Worm (Caenorhabditis elegans): ENCODE measurements around the gene srh-102.

srh-102 gene

DNA sequence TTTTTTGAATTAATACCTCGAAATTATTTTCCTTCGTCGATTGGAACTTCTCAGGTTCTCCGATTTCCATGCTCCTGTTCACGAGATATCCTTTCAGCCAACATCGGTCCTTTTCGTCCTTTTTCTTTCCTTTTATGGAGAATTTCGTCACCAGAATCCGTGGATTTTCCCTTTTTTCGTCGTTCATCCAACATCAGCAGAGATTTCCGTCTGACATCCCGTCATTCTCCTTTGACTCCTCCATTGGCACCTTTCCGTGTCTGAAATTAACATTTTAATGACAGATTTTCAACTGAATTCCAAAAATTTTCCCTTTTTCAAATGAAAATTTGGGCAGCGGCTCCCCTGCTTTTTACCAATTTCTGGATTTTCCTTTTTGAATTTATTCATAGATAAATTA, 10.4 kb downstream of the srh-102 start:
- TF ChIP-seq alr-1 (tag; optimal IDR thresholded peaks at IDR 0.05) (no peak), nhr-6 (tag; optimal IDR thresholded peaks at IDR 0.05) (no peak), mbf-1 (tag; optimal IDR thresholded peaks at IDR 0.05) (no peak), sma-9 (GFP tag; optimal IDR thresholded peaks at IDR 0.05) (no peak), sma-9 (tag; optimal IDR thresholded peaks at IDR 0.05) (no peak), unc-62 (GFP tag; optimal IDR thresholded peaks at IDR 0.05) (no peak), mdl-1 (tag; optimal IDR thresholded peaks at IDR 0.05) (no peak), ZK546.5 (tag; optimal IDR thresholded peaks at IDR 0.05) (no peak)

DNA sequence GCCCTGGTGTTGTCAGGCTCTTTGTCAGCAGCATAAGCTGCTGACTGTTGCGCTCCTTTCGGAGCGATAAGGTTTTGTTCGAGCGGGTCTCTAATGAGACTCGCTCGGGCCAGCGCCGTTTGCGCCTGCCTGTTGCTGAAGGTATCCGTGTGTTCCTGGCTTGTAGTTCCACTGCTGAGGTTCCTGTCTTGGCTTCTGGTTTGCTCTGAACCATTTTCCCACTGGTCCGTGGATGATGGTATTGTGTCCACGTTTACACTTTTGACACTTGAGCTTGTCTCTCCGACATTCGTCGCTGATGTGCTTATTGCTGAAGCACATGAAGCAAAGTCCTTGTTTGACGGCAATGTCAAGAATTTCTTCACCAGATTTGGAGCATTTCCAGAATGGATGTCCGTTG, 14.0 kb downstream of the srh-102 start:
- no peak for TF ChIP-seq unc-62 (GFP tag; optimal IDR thresholded peaks at IDR 0.05)
